Worm (Caenorhabditis elegans) whole organism, L4 larva: Measurements from ENCODE around the gene pars-1.
A peak's percentile ranks its signal among the peaks of the same experiment; 100 is the strongest.

Experiments used
- F26F4.8 ChIP-seq: fragments of 200-800 bp; sonication (Bioruptor generic); conservative IDR thresholded peaks from 2 replicates; pipeline ENCODE4 v1.3.6; 2022; ENCODE audit warnings: missing genetic modification characterization, missing compliant biosample characterization
- F44E2.7 ChIP-seq: fragments of 200-800 bp; sonication (Bioruptor generic); IDR thresholded peaks from 2 replicates; pipeline ENCODE4 v2.1.2; 2022; ENCODE audit warnings: missing genetic modification characterization, missing compliant biosample characterization
- F49E8.2 ChIP-seq: sonication (generic microtip); optimal IDR thresholded peaks from 2 replicates; lab custom pipeline; 2016; ENCODE audit warnings: missing compliant biosample characterization, mild to moderate bottlenecking, missing genetic modification characterization, borderline replicate concordance
- Y48G9A.11 ChIP-seq: fragments of 200-800 bp; sonication (Bioruptor generic); IDR thresholded peaks from 2 replicates; pipeline ENCODE4 v1.3.6; 2022; ENCODE audit warnings: missing genetic modification reagents, missing genetic modification characterization, missing compliant biosample characterization
- ZK546.5 ChIP-seq, 2 experiments: sonication (generic microtip); optimal IDR thresholded peaks; 2 replicates each; lab custom pipeline; 2017; ENCODE audit warnings: missing biosample characterization in 2 of 2, missing genetic modification characterization in 2 of 2
- aha-1 ChIP-seq: fragments of 150-350 bp; peaks from one replicate; lab custom pipeline; 2014; ENCODE audit warnings: missing biosample characterization, missing genetic modification characterization
- ama-1 ChIP-seq: fragments of 150-350 bp; optimal IDR thresholded peaks from 2 replicates; lab custom pipeline; 2014; ENCODE audit warnings: inconsistent platforms, mixed read lengths
- ceh-20 ChIP-seq: fragments of 200-800 bp; sonication (Bioruptor generic); IDR thresholded peaks from 2 replicates; pipeline ENCODE4 v1.3.6; 2022; ENCODE audit warnings: missing genetic modification reagents, missing genetic modification characterization, missing compliant biosample characterization
- ceh-32 ChIP-seq: sonication (generic microtip); optimal IDR thresholded peaks from 2 replicates; lab custom pipeline; 2016; ENCODE audit warnings: mild to moderate bottlenecking, missing genetic modification characterization, missing compliant biosample characterization; ENCODE audit not compliant: poor library complexity
- ces-1 ChIP-seq: fragments of 150-350 bp; sonication (generic microtip); optimal IDR thresholded peaks from 4 replicates; lab custom pipeline; 2014; ENCODE audit warnings: missing biosample characterization, missing genetic modification reagents, missing genetic modification characterization
- daf-16 ChIP-seq, 3 experiments: sonication (generic microtip); optimal IDR thresholded peaks; 2 replicates each; lab custom pipeline; 2016 to 2017; ENCODE audit warnings: missing genetic modification characterization in 3 of 3, missing genetic modification reagents in 3 of 3, mild to moderate bottlenecking in 2 of 3, missing compliant biosample characterization in 2 of 3, missing biosample characterization in 1 of 3, moderate library complexity in 1 of 3
- daf-8 ChIP-seq: fragments of 200-800 bp; sonication (Bioruptor generic); IDR thresholded peaks from 2 replicates; pipeline ENCODE4 v1.3.6; 2022; ENCODE audit warnings: missing genetic modification characterization, missing compliant biosample characterization
- dmd-6 ChIP-seq: fragments of 200-800 bp; sonication (Bioruptor generic); IDR thresholded peaks from 2 replicates; pipeline ENCODE4 v1.3.6; 2022; ENCODE audit warnings: missing genetic modification reagents, missing genetic modification characterization, missing compliant biosample characterization
- dmd-8 ChIP-seq: fragments of 200-800 bp; sonication (Bioruptor generic); IDR thresholded peaks from 2 replicates; pipeline ENCODE4 v1.3.6; 2022; ENCODE audit warnings: missing genetic modification characterization, missing compliant biosample characterization
- dmd-9 ChIP-seq: fragments of 200-800 bp; sonication (Bioruptor generic); IDR thresholded peaks from 2 replicates; pipeline ENCODE4 v1.3.6; 2022; ENCODE audit warnings: missing genetic modification reagents, missing genetic modification characterization, missing compliant biosample characterization
- dve-1 ChIP-seq: sonication (generic microtip); optimal IDR thresholded peaks from 2 replicates; lab custom pipeline; 2017; ENCODE audit warnings: antibody characterized with exemption, mild to moderate bottlenecking, missing genetic modification characterization, missing compliant biosample characterization; ENCODE audit not compliant: insufficient read depth
- egl-43 ChIP-seq: fragments of 200-800 bp; sonication (Bioruptor generic); IDR thresholded peaks from 2 replicates; pipeline ENCODE4 v1.3.6; 2022; ENCODE audit warnings: missing genetic modification reagents, missing genetic modification characterization, missing compliant biosample characterization
- fkh-10 ChIP-seq: fragments of 150-350 bp; optimal IDR thresholded peaks from 2 replicates; lab custom pipeline; 2014; ENCODE audit warnings: missing biosample characterization, missing genetic modification reagents, missing genetic modification characterization
- hif-1 ChIP-seq, 2 experiments: sonication (generic microtip); optimal IDR thresholded peaks; 2 replicates each; lab custom pipeline; 2016 to 2017; ENCODE audit warnings: missing compliant biosample characterization in 2 of 2, missing genetic modification characterization in 2 of 2, missing genetic modification reagents in 2 of 2, missing genotype in 2 of 2, mild to moderate bottlenecking in 1 of 2
- hlh-11 ChIP-seq: fragments of 200-800 bp; sonication (Bioruptor generic); optimal IDR thresholded peaks from 2 replicates; lab custom pipeline; 2018; ENCODE audit warnings: mild to moderate bottlenecking, missing genetic modification characterization, missing compliant biosample characterization
- lim-7 ChIP-seq: fragments of 200-800 bp; sonication (Bioruptor generic); IDR thresholded peaks from 2 replicates; pipeline ENCODE4 v1.3.6; 2022; ENCODE audit warnings: missing genetic modification characterization, missing compliant biosample characterization
- lin-29 ChIP-seq: fragments of 200-800 bp; sonication (Bioruptor generic); IDR thresholded peaks from 2 replicates; pipeline ENCODE4 v1.3.6; 2022; ENCODE audit warnings: missing genetic modification reagents, missing genetic modification characterization, missing compliant biosample characterization
- lin-38 ChIP-seq: fragments of 200-800 bp; sonication (Bioruptor generic); IDR thresholded peaks from 2 replicates; pipeline ENCODE4 v1.3.6; 2022; ENCODE audit warnings: missing genetic modification reagents, missing genetic modification characterization, missing compliant biosample characterization
- lsy-2 ChIP-seq, 2 experiments: fragments of 150-350 bp in 1 of 2; sonication (generic microtip) in 1 of 2; optimal IDR thresholded peaks; 2 replicates each; lab custom pipeline; 2014 to 2017; ENCODE audit warnings: missing biosample characterization in 2 of 2, missing genetic modification characterization in 2 of 2
- madf-9 ChIP-seq: fragments of 200-800 bp; sonication (Bioruptor generic); conservative IDR thresholded peaks from 2 replicates; pipeline ENCODE4 v1.3.6; 2022; ENCODE audit warnings: missing genetic modification reagents, missing genetic modification characterization, missing compliant biosample characterization
- mes-2 ChIP-seq: sonication (generic microtip); optimal IDR thresholded peaks from 2 replicates; lab custom pipeline; 2016; ENCODE audit warnings: missing genotype, mild to moderate bottlenecking, missing genetic modification characterization, missing compliant biosample characterization; ENCODE audit not compliant: poor library complexity, severe bottlenecking
- nhr-10 ChIP-seq: fragments of 150-350 bp; optimal IDR thresholded peaks from 2 replicates; lab custom pipeline; 2014; ENCODE audit warnings: missing biosample characterization, missing genetic modification characterization
- nhr-111 ChIP-seq: fragments of 200-800 bp; sonication (Bioruptor generic); optimal IDR thresholded peaks from 2 replicates; lab custom pipeline; 2018; ENCODE audit warnings: mild to moderate bottlenecking, missing genetic modification characterization, missing compliant biosample characterization
- nhr-25 ChIP-seq: sonication (generic microtip); optimal IDR thresholded peaks from 2 replicates; lab custom pipeline; 2017; ENCODE audit warnings: missing genetic modification characterization, mild to moderate bottlenecking, missing compliant biosample characterization, antibody characterized with exemption, moderate library complexity, borderline replicate concordance; ENCODE audit not compliant: insufficient read depth
- nhr-28 ChIP-seq: fragments of 150-350 bp; optimal IDR thresholded peaks from 2 replicates; lab custom pipeline; 2014; ENCODE audit warnings: missing biosample characterization, missing genetic modification characterization
- nhr-41 ChIP-seq: fragments of 200-800 bp; sonication (Bioruptor generic); IDR thresholded peaks from 2 replicates; pipeline ENCODE4 v1.3.6; 2022; ENCODE audit warnings: missing genetic modification reagents, missing genetic modification characterization, missing compliant biosample characterization
- nhr-6 ChIP-seq: fragments of 150-350 bp; optimal IDR thresholded peaks from 2 replicates; lab custom pipeline; 2014; ENCODE audit warnings: missing biosample characterization, missing genetic modification characterization
- nhr-77 ChIP-seq: fragments of 150-350 bp; optimal IDR thresholded peaks from 2 replicates; lab custom pipeline; 2014; ENCODE audit warnings: missing biosample characterization, missing genetic modification characterization
- pha-4 ChIP-seq, 2 experiments: fragments of 150-350 bp in 1 of 2; fragments of 200-800 bp in 1 of 2; sonication (Bioruptor generic) in 1 of 2; IDR thresholded peaks in 1 of 2; optimal IDR thresholded peaks in 1 of 2; 2 replicates each; pipeline versions ENCODE4 v1.3.6 to Lab custom; 2014 to 2022; ENCODE audit warnings: missing genetic modification characterization in 2 of 2, missing genetic modification reagents in 2 of 2, missing biosample characterization in 1 of 2, missing compliant biosample characterization in 1 of 2
- php-3 ChIP-seq: fragments of 200-800 bp; sonication (Bioruptor generic); IDR thresholded peaks from 2 replicates; pipeline ENCODE4 v1.3.6; 2022; ENCODE audit warnings: missing genetic modification reagents, missing genetic modification characterization, missing compliant biosample characterization
- pqm-1 ChIP-seq: sonication (generic microtip); optimal IDR thresholded peaks from 2 replicates; lab custom pipeline; 2017; ENCODE audit warnings: missing biosample characterization, missing genetic modification characterization
- unc-130 ChIP-seq: sonication (generic microtip); optimal IDR thresholded peaks from 2 replicates; lab custom pipeline; 2016; ENCODE audit warnings: missing genetic modification reagents, missing genetic modification characterization, missing compliant biosample characterization
- unc-39 ChIP-seq: sonication (generic microtip); optimal IDR thresholded peaks from 2 replicates; lab custom pipeline; 2017; ENCODE audit warnings: missing biosample characterization, missing genetic modification characterization
- unc-62 ChIP-seq, 3 experiments: fragments of 150-350 bp in 1 of 3; sonication (generic microtip); optimal IDR thresholded peaks in 2 of 3; peaks in 1 of 3; 1 replicate in 1 of 3; 2 replicates in 2 of 3; lab custom pipeline; 2014 to 2017; ENCODE audit warnings: missing biosample characterization in 3 of 3, missing genetic modification characterization in 3 of 3, missing genetic modification reagents in 3 of 3, missing genotype in 1 of 3
- zip-2 ChIP-seq: fragments of 150-350 bp; optimal IDR thresholded peaks from 2 replicates; lab custom pipeline; 2014; ENCODE audit warnings: missing biosample characterization, missing genetic modification characterization

The pars-1 gene

DNA sequence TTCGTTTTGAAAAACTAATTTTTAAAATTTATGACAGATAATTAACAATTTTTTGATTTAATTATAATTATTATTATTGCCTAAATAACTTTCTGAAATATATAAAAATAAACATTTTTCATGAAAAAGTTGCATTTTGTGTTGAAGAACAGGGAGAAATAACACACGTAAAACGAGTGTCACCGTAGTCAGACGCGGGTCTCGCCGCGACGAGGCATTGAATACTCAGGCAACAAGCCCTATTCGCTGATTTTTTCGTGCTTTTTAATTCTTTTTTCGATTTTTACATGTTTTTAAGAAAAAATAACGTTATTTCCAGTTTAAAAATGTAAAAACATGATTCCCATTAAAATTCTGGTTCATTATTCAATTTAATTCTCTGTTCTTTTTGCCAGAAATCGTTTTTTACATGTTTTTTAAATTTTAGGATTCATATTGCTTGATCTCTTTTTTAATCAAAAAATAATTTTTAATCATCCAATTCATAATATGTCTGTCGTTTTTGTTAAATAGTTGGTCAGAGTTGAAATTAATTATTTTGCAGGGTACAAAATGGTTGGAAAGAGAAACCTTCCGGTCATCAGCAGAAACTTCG, 30.8 kb upstream of the pars-1 start, which contains the start of gene rpl-6 (continued):
- TF ChIP-seq dmd-6 (GFP tag; lab: Robert Waterston, UW): peak; percentile 60
- TF ChIP-seq nhr-6 (tag; lab: Kevin White, UChicago): peak; percentile 90
- peak in 1 of 2 experiments; percentile 77 for TF ChIP-seq ZK546.5 (tag; optimal IDR thresholded peaks at IDR 0.05; lab: Kevin White, UChicago)
- TF ChIP-seq F44E2.7 (GFP tag; lab: Robert Waterston, UW): no peak
- TF ChIP-seq, all 104 proteins: peak for 50

DNA sequence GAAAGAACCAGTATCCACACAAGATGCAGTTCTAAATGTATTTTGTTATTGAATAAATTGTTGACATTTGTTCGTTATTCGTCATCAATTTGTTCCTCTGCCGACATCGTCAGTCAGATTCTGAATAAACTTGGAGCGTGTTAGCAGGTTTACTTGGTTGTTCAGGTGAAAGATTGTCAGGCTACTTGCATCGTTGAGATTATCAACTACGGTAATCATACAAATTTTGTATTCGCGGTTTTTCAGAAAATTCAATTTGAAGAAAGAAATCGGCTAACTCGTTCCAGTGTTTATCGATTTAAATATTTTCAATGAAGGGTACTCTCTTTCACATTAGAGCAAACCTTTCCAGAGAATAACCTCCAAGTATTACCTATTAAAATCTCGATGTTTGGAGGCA, 29.1 kb upstream of the pars-1 start, which contains the start of gene R151.2:
R151.2 (plus strand) TSS at position 247 of the 400 bp plus-strand sequence.
- TF ChIP-seq nhr-111 (no peak), hlh-11 (no peak), aha-1 (no peak), lin-38 (GFP tag; lab: Robert Waterston, UW) (peak; percentile 29), F49E8.2 (tag; lab: Kevin White, UChicago) (peak; percentile 62), dmd-8 (no peak), F26F4.8 (GFP tag; lab: Robert Waterston, UW) (no peak), Y48G9A.11 (GFP tag; lab: Robert Waterston, UW) (peak; percentile 38; the same call in 1 of the 2 replicates), hif-1 (tag; optimal IDR thresholded peaks at IDR 0.05; lab: Kevin White, UChicago) (no peak), ces-1 (GFP tag; lab: Kevin White, UChicago) (no peak), ama-1 (peak; percentile 65), nhr-25 (tag; lab: Kevin White, UChicago) (no peak), F44E2.7 (GFP tag; lab: Robert Waterston, UW) (0 out of 2 replicates have a peak, but pooled peaks have one; percentile 9), ceh-32 (tag; lab: Kevin White, UChicago) (no peak), fkh-10 (no peak), pha-4 (GFP tag; IDR thresholded peaks at IDR 0.05; lab: Robert Waterston, UW) (no peak), pha-4 (tag; optimal IDR thresholded peaks at IDR 0.05; lab: Kevin White, UChicago) (no peak), zip-2 (no peak), mes-2 (tag; lab: Kevin White, UChicago) (peak; percentile 14), ceh-20 (GFP tag; lab: Robert Waterston, UW) (no peak), unc-62 (GFP tag; optimal IDR thresholded peaks at IDR 0.05 in 1 of 2; lab: Kevin White, UChicago) (no peak), unc-62 (tag; optimal IDR thresholded peaks at IDR 0.05; lab: Kevin White, UChicago) (no peak), dve-1 (tag; lab: Kevin White, UChicago) (no peak)

DNA sequence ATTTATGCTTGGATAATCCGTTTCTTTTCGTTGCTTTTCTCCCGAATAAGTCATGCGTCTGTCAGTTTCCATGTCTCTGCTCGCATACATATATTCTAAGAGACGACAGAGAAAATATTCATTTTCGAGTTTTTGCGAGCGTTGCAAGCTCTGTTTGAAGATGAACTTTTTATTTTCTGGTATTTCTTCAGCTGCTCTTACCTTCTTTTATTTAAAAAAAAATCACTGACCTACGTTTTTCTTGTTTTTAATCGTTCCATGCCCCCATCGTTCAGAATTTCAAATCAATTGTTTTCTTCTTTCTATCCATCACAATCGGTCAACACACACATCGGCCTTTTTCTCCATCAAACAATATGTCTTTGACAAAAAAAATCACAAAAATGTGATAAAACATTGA, 28.3 kb upstream of the pars-1 start:
- peak in 1 of 2 experiments; percentile 76 for TF ChIP-seq unc-62 (GFP tag; optimal IDR thresholded peaks at IDR 0.05 in 1 of 2; lab: Kevin White, UChicago)
- no peak for TF ChIP-seq unc-62 (tag; optimal IDR thresholded peaks at IDR 0.05; lab: Kevin White, UChicago)
- peak; percentile 35 for TF ChIP-seq mes-2 (tag; lab: Kevin White, UChicago)
- TF ChIP-seq aha-1: peak; percentile 90
- TF ChIP-seq lin-29 (GFP tag; lab: Robert Waterston, UW): no peak
- TF ChIP-seq nhr-77 (tag; lab: Kevin White, UChicago): no peak
- TF ChIP-seq unc-39 (tag; lab: Kevin White, UChicago): no peak

DNA sequence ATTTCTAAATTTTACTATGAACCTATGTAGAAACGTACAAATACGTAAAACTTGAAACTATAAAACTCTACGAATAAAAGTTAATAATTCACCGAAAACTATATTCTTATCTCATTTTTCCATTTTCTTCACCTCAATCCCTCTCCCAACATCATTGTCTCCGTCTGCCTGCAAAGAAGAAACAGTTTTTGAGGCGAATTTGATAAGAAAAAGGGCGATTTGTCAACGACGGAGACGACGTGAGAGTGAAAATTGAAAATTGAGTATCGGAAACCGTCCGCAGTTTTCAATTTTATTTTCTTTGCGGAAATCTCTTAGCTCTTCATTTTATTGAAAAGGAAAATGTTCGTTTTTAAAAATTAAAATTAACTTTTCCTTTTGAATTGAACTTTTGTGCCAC, 26.8 kb upstream of the pars-1 start:
- TF ChIP-seq nhr-10 (no peak), unc-62 (GFP tag; optimal IDR thresholded peaks at IDR 0.05 in 1 of 2; lab: Kevin White, UChicago) (peak in 1 of 2 experiments; percentile 61), unc-62 (tag; optimal IDR thresholded peaks at IDR 0.05; lab: Kevin White, UChicago) (no peak), unc-130 (GFP tag; lab: Kevin White, UChicago) (no peak), daf-8 (GFP tag; lab: Robert Waterston, UW) (no peak), dmd-6 (GFP tag; lab: Robert Waterston, UW) (peak; percentile 28; the same call in 1 of the 2 replicates), egl-43 (no peak), nhr-28 (tag; lab: Kevin White, UChicago) (peak; percentile 36), dmd-8 (no peak), pqm-1 (tag; lab: Kevin White, UChicago) (peak; percentile 55), madf-9 (no peak), unc-39 (tag; lab: Kevin White, UChicago) (no peak), daf-16 (GFP tag; optimal IDR thresholded peaks at IDR 0.05; lab: Kevin White, UChicago) (no peak), daf-16 (tag; optimal IDR thresholded peaks at IDR 0.05; lab: Kevin White, UChicago) (peak; percentile 29), lim-7 (no peak), lsy-2 (tag; optimal IDR thresholded peaks at IDR 0.05; lab: Kevin White, UChicago) (no peak), ceh-32 (tag; lab: Kevin White, UChicago) (no peak), dmd-9 (GFP tag; lab: Robert Waterston, UW) (no peak), php-3 (GFP tag; lab: Robert Waterston, UW) (no peak), nhr-41 (GFP tag; lab: Robert Waterston, UW) (no peak), hlh-11 (peak; percentile 31)
